Fruit fly (Drosophila melanogaster) whole organism, embryonic: ENCODE data around the gene CG14341.

Source experiments
- Atf6 ChIP-seq: fragments of 200-800 bp; sonication (Bioruptor generic); IDR thresholded peaks from 2 replicates; pipeline ENCODE4 v1.3.6; 2022; ENCODE audit warnings: missing biosample characterization, missing genetic modification characterization
- B-H2 ChIP-seq: fragments of 200-800 bp; sonication (Bioruptor generic); optimal IDR thresholded peaks from 2 replicates; lab custom pipeline; 2018; ENCODE audit warnings: missing biosample characterization, mild to moderate bottlenecking, missing genetic modification characterization
- BtbVII ChIP-seq: fragments of 200-800 bp; sonication (Bioruptor generic); optimal IDR thresholded peaks from 3 replicates; lab custom pipeline; 2017; ENCODE audit warnings: missing biosample characterization, mild to moderate bottlenecking, missing genetic modification characterization
- Bteb2 ChIP-seq: fragments of 200-800 bp; sonication (Bioruptor generic); optimal IDR thresholded peaks from 2 replicates; lab custom pipeline; 2016; ENCODE audit warnings: missing biosample characterization, missing genetic modification characterization
- CG10565 ChIP-seq: fragments of 200-800 bp; sonication (Bioruptor generic); optimal IDR thresholded peaks from 3 replicates; lab custom pipeline; 2016; ENCODE audit warnings: missing biosample characterization, mild to moderate bottlenecking, missing genetic modification characterization
- CG11696 ChIP-seq: fragments of 200-800 bp; sonication (Bioruptor generic); IDR thresholded peaks from 2 replicates; pipeline ENCODE4 v1.3.6; 2022; ENCODE audit warnings: missing biosample characterization, missing genetic modification characterization
- CG13775 ChIP-seq: fragments of 200-800 bp; sonication (Bioruptor generic); optimal IDR thresholded peaks from 3 replicates; lab custom pipeline; 2017; ENCODE audit warnings: missing biosample characterization, mild to moderate bottlenecking, missing genetic modification characterization
- CG15011 ChIP-seq: fragments of 200-800 bp; sonication (Bioruptor generic); optimal IDR thresholded peaks from 3 replicates; lab custom pipeline; 2018; ENCODE audit warnings: missing biosample characterization, mild to moderate bottlenecking, missing genetic modification characterization
- CG15601 ChIP-seq: fragments of 200-800 bp; sonication (Bioruptor generic); optimal IDR thresholded peaks from 3 replicates; lab custom pipeline; 2019; ENCODE audit warnings: missing biosample characterization, mild to moderate bottlenecking, missing genetic modification characterization, moderate library complexity
- CG17802 ChIP-seq: fragments of 200-800 bp; sonication (Bioruptor generic); optimal IDR thresholded peaks from 2 replicates; lab custom pipeline; 2018; ENCODE audit warnings: missing biosample characterization, mild to moderate bottlenecking, missing genetic modification characterization, moderate library complexity
- CG17829 ChIP-seq: fragments of 200-800 bp; optimal IDR thresholded peaks from 2 replicates; lab custom pipeline; 2019; ENCODE audit warnings: missing biosample characterization, mild to moderate bottlenecking, missing genetic modification characterization, moderate library complexity
- CG32532 ChIP-seq: fragments of 200-800 bp; sonication (Bioruptor generic); IDR thresholded peaks from 2 replicates; pipeline ENCODE4 v1.3.6; 2022; ENCODE audit warnings: missing biosample characterization, missing genetic modification characterization
- CG32767 ChIP-seq: fragments of 200-800 bp; sonication (Bioruptor generic); IDR thresholded peaks from 2 replicates; pipeline ENCODE4 v1.3.6; 2022; ENCODE audit warnings: missing biosample characterization, missing genetic modification characterization
- CG6254 ChIP-seq: fragments of 200-800 bp; sonication (Bioruptor generic); optimal IDR thresholded peaks from 3 replicates; lab custom pipeline; 2017; ENCODE audit warnings: mild to moderate bottlenecking, missing biosample characterization, missing genetic modification reagents, missing genetic modification characterization
- CG9932 ChIP-seq: fragments of 200-800 bp; sonication (Bioruptor generic); IDR thresholded peaks from 2 replicates; pipeline ENCODE4 v1.3.6; 2022; ENCODE audit warnings: missing biosample characterization, missing genetic modification characterization
- CoRest ChIP-seq: fragments of 200-800 bp; sonication (Bioruptor generic); optimal IDR thresholded peaks from 3 replicates; lab custom pipeline; 2018; ENCODE audit warnings: missing biosample characterization, mild to moderate bottlenecking, missing genetic modification characterization, moderate library complexity
- D ChIP-seq, 2 experiments: fragments of 200-800 bp in 1 of 2; fragments of >200 bp in 1 of 2; sonication (Bioruptor generic) in 1 of 2; optimal IDR thresholded peaks; 2 replicates in 1 of 2; 3 replicates in 1 of 2; lab custom pipeline; 2017; ENCODE audit warnings: mild to moderate bottlenecking in 1 of 2, missing biosample characterization in 1 of 2, missing genetic modification characterization in 1 of 2, missing genetic modification reagents in 1 of 2
- Dip2 ChIP-seq: fragments of 200-800 bp; sonication (Bioruptor generic); IDR thresholded peaks from 2 replicates; pipeline ENCODE4 v1.3.6; 2022; ENCODE audit warnings: missing biosample characterization, missing genetic modification characterization
- Eip74EF ChIP-seq, 2 experiments: fragments of 200-800 bp in 1 of 2; fragments of >200 bp in 1 of 2; sonication (Bioruptor generic) in 1 of 2; optimal IDR thresholded peaks; 2 replicates each; lab custom pipeline; 2017 to 2019; ENCODE audit warnings: missing biosample characterization in 2 of 2, missing genetic modification characterization in 2 of 2, mild to moderate bottlenecking in 1 of 2, moderate library complexity in 1 of 2
- GATAe ChIP-seq: fragments of 200-800 bp; sonication (Bioruptor generic); conservative IDR thresholded peaks from 2 replicates; pipeline ENCODE4 v1.3.6; 2022; ENCODE audit warnings: missing biosample characterization, missing genetic modification characterization
- HLH54F ChIP-seq: fragments of 200-800 bp; sonication (Bioruptor generic); optimal IDR thresholded peaks from 3 replicates; lab custom pipeline; 2016; ENCODE audit warnings: missing biosample characterization, missing genetic modification characterization
- Hmx ChIP-seq: fragments of 200-800 bp; sonication (Bioruptor generic); optimal IDR thresholded peaks from 2 replicates; lab custom pipeline; 2016; ENCODE audit warnings: missing biosample characterization, missing genetic modification characterization
- Hr3 ChIP-seq: fragments of 200-800 bp; sonication (Bioruptor generic); optimal IDR thresholded peaks from 3 replicates; lab custom pipeline; 2016; ENCODE audit warnings: missing biosample characterization, missing genetic modification characterization
- Hsf ChIP-seq: fragments of 200-800 bp; sonication (Bioruptor generic); optimal IDR thresholded peaks from 3 replicates; lab custom pipeline; 2016; ENCODE audit warnings: missing biosample characterization, missing genetic modification characterization
- Kr ChIP-seq: fragments of 200-800 bp; sonication (Bioruptor generic); optimal IDR thresholded peaks from 2 replicates; lab custom pipeline; 2017; ENCODE audit warnings: missing biosample characterization, mild to moderate bottlenecking, missing genetic modification characterization
- Myb ChIP-seq: fragments of 200-800 bp; sonication (Bioruptor generic); optimal IDR thresholded peaks from 2 replicates; lab custom pipeline; 2016; ENCODE audit warnings: missing biosample characterization, missing genetic modification characterization
- Pdp1 ChIP-seq, 2 experiments: fragments of 200-800 bp; sonication (Bioruptor generic); optimal IDR thresholded peaks; 3 replicates each; lab custom pipeline; 2016; ENCODE audit warnings: missing biosample characterization in 2 of 2, missing genetic modification characterization in 2 of 2, mild to moderate bottlenecking in 1 of 2, moderate library complexity in 1 of 2
- Sox100B ChIP-seq: fragments of 200-800 bp; sonication (Bioruptor generic); optimal IDR thresholded peaks from 3 replicates; lab custom pipeline; 2018; ENCODE audit warnings: missing biosample characterization, mild to moderate bottlenecking, missing genetic modification characterization
- Taf1 ChIP-seq: fragments of 200-800 bp; sonication (Bioruptor generic); IDR thresholded peaks from 2 replicates; pipeline ENCODE4 v1.3.6; 2022; ENCODE audit warnings: missing biosample characterization, missing genetic modification characterization
- YL-1 ChIP-seq: fragments of 200-800 bp; sonication (Bioruptor generic); optimal IDR thresholded peaks from 3 replicates; lab custom pipeline; 2017; ENCODE audit warnings: missing biosample characterization, mild to moderate bottlenecking, missing genetic modification characterization
- ac ChIP-seq: fragments of 200-800 bp; sonication (Bioruptor generic); optimal IDR thresholded peaks from 3 replicates; lab custom pipeline; 2017; ENCODE audit warnings: missing biosample characterization, mild to moderate bottlenecking, missing genetic modification characterization
- btn ChIP-seq: fragments of 200-800 bp; sonication (Bioruptor generic); optimal IDR thresholded peaks from 2 replicates; lab custom pipeline; 2016; ENCODE audit warnings: missing biosample characterization, missing genetic modification characterization
- caup ChIP-seq: fragments of 200-800 bp; sonication (Bioruptor generic); optimal IDR thresholded peaks from 3 replicates; lab custom pipeline; 2017; ENCODE audit warnings: missing biosample characterization, mild to moderate bottlenecking, missing genetic modification characterization, moderate library complexity; ENCODE audit not compliant: severe bottlenecking
- chinmo ChIP-seq: fragments of 200-800 bp; sonication (Bioruptor generic); IDR thresholded peaks from 4 replicates; pipeline ENCODE4 v1.3.6; 2022; ENCODE audit warnings: missing biosample characterization, missing genetic modification characterization; ENCODE audit not compliant: partially characterized antibody
- corto ChIP-seq: fragments of 200-800 bp; sonication (Bioruptor generic); optimal IDR thresholded peaks from 2 replicates; lab custom pipeline; 2016; ENCODE audit warnings: missing biosample characterization, mild to moderate bottlenecking, missing genetic modification characterization, moderate library complexity
- dmrt11E ChIP-seq: fragments of 200-800 bp; sonication (Bioruptor generic); optimal IDR thresholded peaks from 3 replicates; lab custom pipeline; 2018; ENCODE audit warnings: missing biosample characterization, mild to moderate bottlenecking, missing genetic modification characterization, moderate library complexity
- emc ChIP-seq: fragments of 200-800 bp; sonication (Bioruptor generic); optimal IDR thresholded peaks from 2 replicates; lab custom pipeline; 2016; ENCODE audit warnings: missing biosample characterization, missing genetic modification characterization
- gfzf ChIP-seq: fragments of 200-800 bp; sonication (Bioruptor generic); optimal IDR thresholded peaks from 2 replicates; lab custom pipeline; 2016; ENCODE audit warnings: missing biosample characterization, mild to moderate bottlenecking, missing genetic modification characterization, moderate library complexity
- inv ChIP-seq: fragments of 200-800 bp; sonication (Bioruptor generic); IDR thresholded peaks from 2 replicates; pipeline ENCODE4 v1.3.6; 2022; ENCODE audit warnings: missing biosample characterization, missing genetic modification characterization; ENCODE audit not compliant: partially characterized antibody
- lab ChIP-seq: fragments of 200-800 bp; sonication (Bioruptor generic); optimal IDR thresholded peaks from 3 replicates; lab custom pipeline; 2017; ENCODE audit warnings: missing biosample characterization, missing genetic modification characterization, mild to moderate bottlenecking, moderate library complexity, missing genetic modification reagents
- peb ChIP-seq: fragments of 200-800 bp; sonication (Bioruptor generic); IDR thresholded peaks from 2 replicates; pipeline ENCODE4 v1.3.6; 2022; ENCODE audit warnings: missing biosample characterization, missing genetic modification characterization
- row ChIP-seq: fragments of 200-800 bp; sonication (Bioruptor generic); IDR thresholded peaks from 3 replicates; pipeline ENCODE4 v1.3.6; 2022; ENCODE audit warnings: missing biosample characterization, missing genetic modification characterization
- schlank ChIP-seq: fragments of 200-800 bp; sonication (Bioruptor generic); optimal IDR thresholded peaks from 2 replicates; lab custom pipeline; 2018; ENCODE audit warnings: missing biosample characterization, mild to moderate bottlenecking, missing genetic modification characterization
- slbo ChIP-seq: fragments of 200-800 bp; sonication (Bioruptor generic); IDR thresholded peaks from 2 replicates; pipeline ENCODE4 v1.3.6; 2022; ENCODE audit warnings: missing biosample characterization, missing genetic modification characterization
- toy ChIP-seq: fragments of 200-800 bp; sonication (Bioruptor generic); IDR thresholded peaks from 2 replicates; pipeline ENCODE4 v1.3.6; 2022; ENCODE audit warnings: missing biosample characterization, missing genetic modification characterization
- vvl ChIP-seq: fragments of 200-800 bp; sonication (Bioruptor generic); IDR thresholded peaks from 2 replicates; pipeline ENCODE4 v1.3.6; 2022; ENCODE audit warnings: missing biosample characterization, missing genetic modification characterization
- zen ChIP-seq: fragments of 200-800 bp; sonication (Bioruptor generic); optimal IDR thresholded peaks from 3 replicates; lab custom pipeline; 2018; ENCODE audit warnings: missing biosample characterization, mild to moderate bottlenecking, missing genetic modification characterization, moderate library complexity

CG14341 gene

DNA sequence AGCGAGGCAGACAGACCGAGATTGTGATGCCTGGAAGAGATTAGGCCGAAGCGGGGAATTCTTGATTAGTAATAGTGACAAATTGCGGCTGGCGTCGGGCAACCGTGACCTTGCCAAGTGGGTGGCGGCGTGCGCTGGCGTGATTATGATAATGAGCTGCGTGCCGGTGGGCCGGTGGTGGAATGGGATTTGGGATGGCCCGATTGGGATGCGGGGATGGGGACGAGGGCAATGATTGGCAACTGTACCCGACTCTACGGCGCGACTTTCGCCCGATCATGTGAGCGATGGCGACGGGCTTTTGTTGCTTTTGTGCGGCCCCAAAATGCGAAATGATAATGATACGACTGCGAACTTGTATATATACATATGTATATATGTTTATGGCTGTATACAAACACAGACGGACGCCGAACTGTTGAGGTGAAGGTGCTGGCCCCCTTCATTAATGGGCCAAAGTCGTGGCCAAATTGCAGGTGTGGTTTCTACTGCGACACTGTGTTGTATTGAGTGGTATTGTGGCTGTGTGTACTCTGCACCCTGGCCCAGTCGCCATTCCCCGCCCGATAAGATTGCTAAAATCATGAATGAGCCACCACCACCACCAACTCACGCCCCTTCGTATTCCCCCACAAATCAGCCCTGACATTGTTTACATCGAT lies 49.5 kb upstream of the CG14341 start (continued):
- TF ChIP-seq row (GFP tag; lab: Robert Waterston, UW): no peak
- no peak for TF ChIP-seq zen (tag; lab: Kevin White, UChicago)
- peak; percentile 45; the same call in 1 of the 2 replicates for TF ChIP-seq vvl (GFP tag; lab: Robert Waterston, UW)
- 0 out of 4 replicates have a peak, but pooled peaks have one; percentile 4 for TF ChIP-seq chinmo (GFP tag; lab: Robert Waterston, UW)
- peak; percentile 18 for TF ChIP-seq B-H2 (GFP tag; lab: Kevin White, UChicago)
- TF ChIP-seq lab (GFP tag; lab: Kevin White, UChicago): peak; percentile 55
- TF ChIP-seq Hr3 (GFP tag; lab: Kevin White, UChicago): no peak
- TF ChIP-seq CG32532 (GFP tag; lab: Robert Waterston, UW): peak; percentile 9; the same call in 1 of the 2 replicates

DNA sequence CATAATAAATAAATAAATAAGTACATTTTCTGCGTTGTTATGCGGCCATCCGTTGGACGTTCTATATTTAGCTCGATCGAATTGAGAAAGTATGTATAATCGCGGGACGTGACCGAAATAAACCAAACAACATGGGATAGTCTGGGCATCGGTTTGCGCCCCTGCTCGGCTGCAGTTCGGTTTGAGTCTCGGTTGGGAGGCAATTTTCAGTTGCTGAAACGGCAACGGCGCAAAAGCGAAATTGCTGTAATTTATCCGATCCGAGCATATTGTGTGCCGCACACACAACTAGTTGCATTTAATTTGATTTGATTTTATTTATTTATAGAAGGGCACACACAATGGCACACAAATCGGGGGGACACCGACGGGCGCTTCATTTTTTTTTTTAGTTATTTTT lies 48.2 kb upstream of the CG14341 start:
- TF ChIP-seq BtbVII (GFP tag; lab: Kevin White, UChicago) (no peak), CG17802 (tag; lab: Kevin White, UChicago) (no peak), CG32767 (GFP tag; lab: Robert Waterston, UW) (no peak), YL-1 (GFP tag; lab: Kevin White, UChicago) (peak; percentile 2), Sox100B (no peak), Atf6 (GFP tag; lab: Robert Waterston, UW) (no peak; the same call in 1 of the 2 replicates), vvl (GFP tag; lab: Robert Waterston, UW) (peak; percentile 13; the same call in 1 of the 2 replicates), CG15601 (tag; lab: Kevin White, UChicago) (no peak), caup (no peak), dmrt11E (tag; lab: Kevin White, UChicago) (no peak), corto (GFP tag; lab: Kevin White, UChicago) (no peak), Bteb2 (GFP tag; lab: Kevin White, UChicago) (no peak), Hsf (GFP tag; lab: Kevin White, UChicago) (no peak), Hmx (no peak), Dip2 (no peak), CG13775 (GFP tag; lab: Kevin White, UChicago) (no peak), Myb (GFP tag; lab: Kevin White, UChicago) (no peak), CG9932 (GFP tag; lab: Robert Waterston, UW) (no peak), ac (no peak), CG10565 (GFP tag; lab: Kevin White, UChicago) (no peak), inv (GFP tag; lab: Robert Waterston, UW) (no peak), Eip74EF (GFP tag; optimal IDR thresholded peaks at IDR 0.05; lab: Kevin White, UChicago) (no peak), Pdp1 (GFP tag; optimal IDR thresholded peaks at IDR 0.05; lab: Kevin White, UChicago) (peak in 1 of 2 experiments; percentile 32), schlank (tag; lab: Kevin White, UChicago) (no peak), slbo (GFP tag; lab: Robert Waterston, UW) (0 out of 2 replicates have a peak, but pooled peaks have one; percentile 11), CG15011 (no peak), D (optimal IDR thresholded peaks at IDR 0.05; lab: Kevin White, UChicago) (no peak), D (GFP tag; optimal IDR thresholded peaks at IDR 0.05; lab: Kevin White, UChicago) (no peak), btn (GFP tag; lab: Kevin White, UChicago) (no peak), peb (GFP tag; lab: Robert Waterston, UW) (no peak), emc (GFP tag; lab: Kevin White, UChicago) (no peak), CG6254 (GFP tag; lab: Kevin White, UChicago) (no peak), CG11696 (GFP tag; lab: Robert Waterston, UW) (no peak), gfzf (GFP tag; lab: Kevin White, UChicago) (peak; percentile 11), GATAe (GFP tag; lab: Robert Waterston, UW) (no peak), Kr (GFP tag; lab: Kevin White, UChicago) (no peak), HLH54F (GFP tag; lab: Kevin White, UChicago) (no peak), toy (no peak), Taf1 (GFP tag; lab: Robert Waterston, UW) (no peak), CoRest (tag; lab: Kevin White, UChicago) (no peak), CG17829 (no peak)
